Fruit fly (Drosophila melanogaster) whole organism, embryonic: ENCODE measurements around the gene asun.
A peak's percentile ranks its signal among the peaks of the same experiment; 100 is the strongest.

Experiments
- ATbp ChIP-seq: fragments of 200-800 bp; sonication (Bioruptor generic); optimal IDR thresholded peaks from 2 replicates; lab custom pipeline; 2017; ENCODE audit warnings: missing biosample characterization, mild to moderate bottlenecking, missing genetic modification characterization, missing genetic modification reagents
- Bgb ChIP-seq: fragments of 200-800 bp; sonication (Bioruptor generic); IDR thresholded peaks from 2 replicates; pipeline ENCODE4 v1.3.6; 2022; ENCODE audit warnings: missing biosample characterization, missing genetic modification characterization; ENCODE audit not compliant: partially characterized antibody
- Blimp-1 ChIP-seq: fragments of 200-800 bp; sonication (Bioruptor generic); optimal IDR thresholded peaks from 3 replicates; lab custom pipeline; 2018; ENCODE audit warnings: missing biosample characterization, missing genetic modification characterization, mild to moderate bottlenecking, moderate library complexity, missing genetic modification reagents
- CG10274 ChIP-seq: fragments of 200-800 bp; sonication (Bioruptor generic); optimal IDR thresholded peaks from 3 replicates; lab custom pipeline; 2017; ENCODE audit warnings: missing biosample characterization, mild to moderate bottlenecking, missing genetic modification characterization
- CG11093 ChIP-seq: fragments of 200-800 bp; sonication (Bioruptor generic); IDR thresholded peaks from 3 replicates; pipeline ENCODE4 v1.3.6; 2022; ENCODE audit warnings: missing biosample characterization, missing genetic modification characterization
- CG11247 ChIP-seq: fragments of 200-800 bp; sonication (Bioruptor generic); IDR thresholded peaks from 2 replicates; pipeline ENCODE4 v1.3.6; 2022; ENCODE audit warnings: missing biosample characterization, missing genetic modification characterization
- CG11696 ChIP-seq: fragments of 200-800 bp; sonication (Bioruptor generic); IDR thresholded peaks from 2 replicates; pipeline ENCODE4 v1.3.6; 2022; ENCODE audit warnings: missing biosample characterization, missing genetic modification characterization
- CG12391 ChIP-seq: fragments of 200-800 bp; sonication (Bioruptor generic); optimal IDR thresholded peaks from 3 replicates; lab custom pipeline; 2018; ENCODE audit warnings: missing biosample characterization, mild to moderate bottlenecking, missing genetic modification characterization, moderate library complexity
- CG12744 ChIP-seq: fragments of 200-800 bp; sonication (Bioruptor generic); optimal IDR thresholded peaks from 2 replicates; lab custom pipeline; 2016; ENCODE audit warnings: missing biosample characterization, missing genetic modification characterization
- CG13123 ChIP-seq: fragments of 200-800 bp; sonication (Bioruptor generic); optimal IDR thresholded peaks from 2 replicates; lab custom pipeline; 2016; ENCODE audit warnings: missing biosample characterization, missing genetic modification characterization
- CG13424 ChIP-seq: fragments of 200-800 bp; sonication (Bioruptor generic); optimal IDR thresholded peaks from 2 replicates; lab custom pipeline; 2019; ENCODE audit warnings: missing biosample characterization, mild to moderate bottlenecking, missing genetic modification characterization, moderate library complexity
- CG14441 ChIP-seq: fragments of 200-800 bp; sonication (Bioruptor generic); IDR thresholded peaks from 2 replicates; pipeline ENCODE4 v1.3.6; 2022; ENCODE audit warnings: missing biosample characterization, missing genetic modification characterization
- CG1529 ChIP-seq: fragments of 200-800 bp; sonication (Bioruptor generic); optimal IDR thresholded peaks from 3 replicates; lab custom pipeline; 2018; ENCODE audit warnings: missing biosample characterization, missing genetic modification characterization
- CG1647 ChIP-seq: fragments of 200-800 bp; sonication (Bioruptor generic); optimal IDR thresholded peaks from 3 replicates; lab custom pipeline; 2016; ENCODE audit warnings: missing biosample characterization, missing genetic modification characterization
- CG2678 ChIP-seq: fragments of 200-800 bp; sonication (Bioruptor generic); optimal IDR thresholded peaks from 3 replicates; lab custom pipeline; 2019; ENCODE audit warnings: missing biosample characterization, mild to moderate bottlenecking, missing genetic modification characterization, moderate library complexity
- CG3281 ChIP-seq: fragments of 200-800 bp; sonication (Bioruptor generic); optimal IDR thresholded peaks from 3 replicates; lab custom pipeline; 2017; ENCODE audit warnings: missing biosample characterization, mild to moderate bottlenecking, missing genetic modification characterization
- CG3407 ChIP-seq: fragments of 200-800 bp; sonication (Bioruptor generic); optimal IDR thresholded peaks from 2 replicates; lab custom pipeline; 2018; ENCODE audit warnings: missing biosample characterization, mild to moderate bottlenecking, missing genetic modification characterization
- CG5180 ChIP-seq: fragments of 200-800 bp; sonication (Bioruptor generic); optimal IDR thresholded peaks from 3 replicates; lab custom pipeline; 2017; ENCODE audit warnings: missing biosample characterization, missing genetic modification characterization, mild to moderate bottlenecking, moderate library complexity, missing genetic modification reagents
- CG5953 ChIP-seq: fragments of 200-800 bp; sonication (Bioruptor generic); IDR thresholded peaks from 2 replicates; pipeline ENCODE4 v1.3.6; 2022; ENCODE audit warnings: missing biosample characterization, missing genetic modification characterization
- CG6854 ChIP-seq: fragments of 200-800 bp; sonication (Bioruptor generic); optimal IDR thresholded peaks from 3 replicates; lab custom pipeline; 2017; ENCODE audit warnings: missing biosample characterization, mild to moderate bottlenecking, missing genetic modification characterization
- CG7357 ChIP-seq: fragments of 200-800 bp; sonication (Bioruptor generic); IDR thresholded peaks from 3 replicates; pipeline ENCODE4 v1.3.6; 2022; ENCODE audit warnings: missing biosample characterization, missing genetic modification characterization
- CG7745 ChIP-seq: fragments of 200-800 bp; sonication (Bioruptor generic); optimal IDR thresholded peaks from 2 replicates; lab custom pipeline; 2018; ENCODE audit warnings: missing biosample characterization, mild to moderate bottlenecking, missing genetic modification characterization, moderate library complexity
- D19B ChIP-seq: fragments of 200-800 bp; sonication (Bioruptor generic); optimal IDR thresholded peaks from 2 replicates; lab custom pipeline; 2017; ENCODE audit warnings: missing biosample characterization, mild to moderate bottlenecking, missing genetic modification characterization
- Dad ChIP-seq: fragments of 200-800 bp; sonication (Bioruptor generic); optimal IDR thresholded peaks from 3 replicates; lab custom pipeline; 2016; ENCODE audit warnings: missing biosample characterization, missing genetic modification characterization
- Dek ChIP-seq: fragments of 200-800 bp; sonication (Bioruptor generic); optimal IDR thresholded peaks from 3 replicates; lab custom pipeline; 2019; ENCODE audit warnings: missing biosample characterization, mild to moderate bottlenecking, missing genetic modification characterization, moderate library complexity
- Dfd ChIP-seq, 2 experiments: fragments of >200 bp; optimal IDR thresholded peaks; 2 replicates each; lab custom pipeline; 2017; ENCODE audit warnings: missing biosample characterization in 2 of 2, missing genetic modification characterization in 2 of 2
- Dref ChIP-seq: fragments of 200-800 bp; sonication (Bioruptor generic); IDR thresholded peaks from 2 replicates; pipeline ENCODE4 v1.3.6; 2022; ENCODE audit warnings: missing biosample characterization, missing genetic modification characterization
- Gsc ChIP-seq: fragments of 200-800 bp; sonication (Bioruptor generic); IDR thresholded peaks from 2 replicates; pipeline ENCODE4 v1.3.6; 2022; ENCODE audit warnings: missing biosample characterization, missing genetic modification characterization
- Hmx ChIP-seq: fragments of 200-800 bp; sonication (Bioruptor generic); optimal IDR thresholded peaks from 2 replicates; lab custom pipeline; 2016; ENCODE audit warnings: missing biosample characterization, missing genetic modification characterization
- Hr3 ChIP-seq: fragments of 200-800 bp; sonication (Bioruptor generic); optimal IDR thresholded peaks from 3 replicates; lab custom pipeline; 2016; ENCODE audit warnings: missing biosample characterization, missing genetic modification characterization
- Lpt ChIP-seq: fragments of >200 bp; optimal IDR thresholded peaks from 2 replicates; lab custom pipeline; 2018; ENCODE audit warnings: missing biosample characterization, missing genetic modification characterization
- MBD-R2 ChIP-seq: fragments of 200-800 bp; sonication (Bioruptor generic); IDR thresholded peaks from 2 replicates; pipeline ENCODE4 v1.3.6; 2022; ENCODE audit warnings: missing biosample characterization, missing genetic modification characterization
- NC2β ChIP-seq: fragments of 200-800 bp; sonication (Bioruptor generic); optimal IDR thresholded peaks from 2 replicates; lab custom pipeline; 2016; ENCODE audit warnings: missing biosample characterization, missing genetic modification characterization
- Nf-YC ChIP-seq: fragments of 200-800 bp; optimal IDR thresholded peaks from 3 replicates; lab custom pipeline; 2019; ENCODE audit warnings: missing biosample characterization, mild to moderate bottlenecking, missing genetic modification characterization, moderate library complexity
- Sox100B ChIP-seq: fragments of 200-800 bp; sonication (Bioruptor generic); optimal IDR thresholded peaks from 3 replicates; lab custom pipeline; 2018; ENCODE audit warnings: missing biosample characterization, mild to moderate bottlenecking, missing genetic modification characterization
- al ChIP-seq: fragments of 200-800 bp; sonication (Bioruptor generic); IDR thresholded peaks from 2 replicates; pipeline ENCODE4 v1.3.6; 2022; ENCODE audit warnings: missing biosample characterization, missing genetic modification characterization
- ash1 ChIP-seq: fragments of 200-800 bp; sonication (Bioruptor generic); optimal IDR thresholded peaks from 2 replicates; lab custom pipeline; 2018; ENCODE audit warnings: missing biosample characterization, mild to moderate bottlenecking, missing genetic modification characterization
- bcd ChIP-seq: fragments of 200-800 bp; sonication (Bioruptor generic); optimal IDR thresholded peaks from 2 replicates; lab custom pipeline; 2017; ENCODE audit warnings: missing biosample characterization, mild to moderate bottlenecking, missing genetic modification characterization
- bsh ChIP-seq, 2 experiments: fragments of 200-800 bp; sonication (Bioruptor generic); optimal IDR thresholded peaks; 2 replicates each; lab custom pipeline; 2017 to 2018; ENCODE audit warnings: mild to moderate bottlenecking in 2 of 2, missing biosample characterization in 2 of 2, missing genetic modification characterization in 2 of 2, moderate library complexity in 1 of 2
- cad ChIP-seq: fragments of >200 bp; optimal IDR thresholded peaks from 2 replicates; lab custom pipeline; 2017; ENCODE audit warnings: missing biosample characterization, missing genetic modification characterization
- cas ChIP-seq: fragments of 200-800 bp; sonication (Bioruptor generic); IDR thresholded peaks from 2 replicates; pipeline ENCODE4 v1.3.6; 2022; ENCODE audit warnings: missing biosample characterization, missing genetic modification characterization
- chinmo ChIP-seq: fragments of 200-800 bp; sonication (Bioruptor generic); IDR thresholded peaks from 4 replicates; pipeline ENCODE4 v1.3.6; 2022; ENCODE audit warnings: missing biosample characterization, missing genetic modification characterization; ENCODE audit not compliant: partially characterized antibody
- crc ChIP-seq: fragments of 200-800 bp; sonication (Bioruptor generic); optimal IDR thresholded peaks from 2 replicates; lab custom pipeline; 2016; ENCODE audit warnings: missing biosample characterization, missing genetic modification characterization
- dpn ChIP-seq, 2 experiments: fragments of 200-800 bp; sonication (Bioruptor generic); optimal IDR thresholded peaks; 3 replicates each; lab custom pipeline; 2016; ENCODE audit warnings: missing biosample characterization in 2 of 2, missing genetic modification characterization in 2 of 2
- esg ChIP-seq: fragments of 200-800 bp; sonication (Bioruptor generic); conservative IDR thresholded peaks from 2 replicates; pipeline ENCODE4 v1.3.6; 2022; ENCODE audit warnings: missing biosample characterization, missing genetic modification characterization
- hb ChIP-seq: fragments of 200-800 bp; sonication (Bioruptor generic); IDR thresholded peaks from 3 replicates; pipeline ENCODE4 v1.3.6; 2022; ENCODE audit warnings: missing biosample characterization, missing genetic modification characterization; ENCODE audit not compliant: partially characterized antibody
- kni ChIP-seq: fragments of 200-800 bp; sonication (Bioruptor generic); optimal IDR thresholded peaks from 3 replicates; lab custom pipeline; 2017; ENCODE audit warnings: mild to moderate bottlenecking, missing biosample characterization, missing genetic modification reagents, missing genetic modification characterization
- nom ChIP-seq: fragments of 200-800 bp; sonication (Bioruptor generic); optimal IDR thresholded peaks from 2 replicates; lab custom pipeline; 2017; ENCODE audit warnings: missing biosample characterization, missing genetic modification characterization, mild to moderate bottlenecking, moderate library complexity, missing genetic modification reagents
- pfk ChIP-seq: fragments of 200-800 bp; sonication (Bioruptor generic); optimal IDR thresholded peaks from 2 replicates; lab custom pipeline; 2018; ENCODE audit warnings: missing biosample characterization, mild to moderate bottlenecking, missing genetic modification characterization, moderate library complexity
- rib ChIP-seq: fragments of 200-800 bp; sonication (Bioruptor generic); IDR thresholded peaks from 2 replicates; pipeline ENCODE4 v1.3.6; 2022; ENCODE audit warnings: missing biosample characterization, missing genetic modification characterization
- sima ChIP-seq: fragments of 200-800 bp; sonication (Bioruptor generic); optimal IDR thresholded peaks from 2 replicates; lab custom pipeline; 2016; ENCODE audit warnings: missing biosample characterization, missing genetic modification characterization
- tup ChIP-seq: fragments of 200-800 bp; sonication (Bioruptor generic); optimal IDR thresholded peaks from 2 replicates; lab custom pipeline; 2016; ENCODE audit warnings: missing biosample characterization, mild to moderate bottlenecking, missing genetic modification characterization, moderate library complexity

Gene asun

DNA sequence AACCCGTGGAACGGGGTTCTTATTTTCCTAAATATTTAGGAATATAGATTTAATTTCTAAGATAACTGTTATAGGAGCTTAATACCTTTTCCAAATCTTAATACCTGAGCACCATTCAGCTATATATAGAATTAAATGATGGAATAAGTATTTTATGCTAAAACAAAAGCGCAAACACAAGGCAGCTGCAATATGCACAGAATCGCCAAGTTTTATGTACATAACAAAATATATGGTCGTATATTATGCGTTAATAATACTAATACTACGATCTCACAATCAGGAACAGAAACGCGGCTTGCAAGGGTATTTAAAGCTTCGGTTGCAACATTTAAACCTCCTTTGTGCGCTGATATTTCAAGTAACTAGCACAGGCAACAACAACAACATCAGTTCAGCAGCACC, 29.3 kb upstream of the asun start (continued):
- TF ChIP-seq Hr3 = peak; percentile 37
- TF ChIP-seq CG11696 = no peak
- TF ChIP-seq CG12744 (GFP tag; lab: Kevin White, UChicago) = no peak
- TF ChIP-seq Dref (GFP tag; lab: Robert Waterston, UW) = no peak
- TF ChIP-seq al (GFP tag; lab: Robert Waterston, UW) = no peak
- TF ChIP-seq Dad (GFP tag; lab: Kevin White, UChicago) = no peak
- no peak for TF ChIP-seq CG5180 (GFP tag; lab: Kevin White, UChicago)
- no peak for TF ChIP-seq CG11247 (GFP tag; lab: Robert Waterston, UW)
- TF ChIP-seq cas = no peak
- TF ChIP-seq Nf-YC (tag; lab: Kevin White, UChicago) = no peak
- TF ChIP-seq Hmx (GFP tag; lab: Kevin White, UChicago) = peak; percentile 30
- TF ChIP-seq CG14441 (GFP tag; lab: Robert Waterston, UW) = no peak
- no peak for TF ChIP-seq Gsc (GFP tag; lab: Robert Waterston, UW)
- TF ChIP-seq CG6854 (GFP tag; lab: Kevin White, UChicago) = no peak
- TF ChIP-seq Bgb (GFP tag; lab: Robert Waterston, UW) = no peak
- TF ChIP-seq esg (GFP tag; lab: Robert Waterston, UW) = no peak
- peak; percentile 40 for TF ChIP-seq CG12391 (tag; lab: Kevin White, UChicago)
- TF ChIP-seq CG11093 (GFP tag; lab: Robert Waterston, UW) = no peak
- TF ChIP-seq CG2678 = peak; percentile 64
- peak; percentile 53 for TF ChIP-seq CG13424 (tag; lab: Kevin White, UChicago)
- no peak for TF ChIP-seq chinmo (GFP tag; lab: Robert Waterston, UW)
- peak; percentile 1 for TF ChIP-seq Blimp-1 (GFP tag; lab: Kevin White, UChicago)
- peak; percentile 29 for TF ChIP-seq ATbp (GFP tag; lab: Kevin White, UChicago)
- peak; percentile 63 for TF ChIP-seq nom (GFP tag; lab: Kevin White, UChicago)
- peak; percentile 52 for TF ChIP-seq CG3281 (GFP tag; lab: Kevin White, UChicago)
- TF ChIP-seq Sox100B (GFP tag; lab: Kevin White, UChicago) = peak; percentile 73
- no peak for TF ChIP-seq ash1 (GFP tag; lab: Kevin White, UChicago)
- TF ChIP-seq Dfd (GFP tag; optimal IDR thresholded peaks at IDR 0.05; lab: Kevin White, UChicago) = no peak
- no peak for TF ChIP-seq CG7745 (tag; lab: Kevin White, UChicago)
- TF ChIP-seq MBD-R2 (GFP tag; lab: Robert Waterston, UW) = no peak
- TF ChIP-seq Dek = peak; percentile 2
- TF ChIP-seq hb = no peak
- peak; percentile 26 for TF ChIP-seq bcd (GFP tag; lab: Kevin White, UChicago)
- TF ChIP-seq CG10274 = peak; percentile 32
- TF ChIP-seq CG5953 (GFP tag; lab: Robert Waterston, UW) = no peak
- no peak for TF ChIP-seq pfk (GFP tag; lab: Kevin White, UChicago)
- TF ChIP-seq tup (GFP tag; lab: Kevin White, UChicago) = no peak
- TF ChIP-seq CG3407 (GFP tag; lab: Kevin White, UChicago) = no peak
- no peak for TF ChIP-seq sima (GFP tag; lab: Kevin White, UChicago)
- no peak for TF ChIP-seq CG13123 (GFP tag; lab: Kevin White, UChicago)
- TF ChIP-seq cad (GFP tag; lab: Kevin White, UChicago) = no peak
- TF ChIP-seq Lpt (GFP tag; lab: Kevin White, UChicago) = no peak
- TF ChIP-seq bsh (GFP tag; optimal IDR thresholded peaks at IDR 0.05; lab: Kevin White, UChicago) = peak; percentile 33 to 79
- TF ChIP-seq CG1529 (GFP tag; lab: Kevin White, UChicago) = peak; percentile 41
- TF ChIP-seq CG7357 = no peak
- no peak for TF ChIP-seq kni (GFP tag; lab: Kevin White, UChicago)
- TF ChIP-seq dpn (GFP tag; optimal IDR thresholded peaks at IDR 0.05; lab: Kevin White, UChicago) = no peak
- TF ChIP-seq CG1647 = no peak
- peak; percentile 47 for TF ChIP-seq D19B (GFP tag; lab: Kevin White, UChicago)
- TF ChIP-seq NC2β (GFP tag; lab: Kevin White, UChicago) = no peak
- no peak for TF ChIP-seq rib
- no peak for TF ChIP-seq crc (GFP tag; lab: Kevin White, UChicago)
